Fruit fly (Drosophila melanogaster) whole organism, embryonic: Measurements from ENCODE around the gene prt.
A peak's percentile ranks its signal among the peaks of the same experiment; 100 is the strongest.

Source experiments
- BEAF-32 ChIP-seq: fragments of 200-800 bp; sonication (Bioruptor generic); optimal IDR thresholded peaks from 3 replicates; lab custom pipeline; 2017; ENCODE audit warnings: missing biosample characterization, missing genetic modification characterization, mild to moderate bottlenecking, moderate library complexity, missing genetic modification reagents
- CG10654 ChIP-seq: fragments of 200-800 bp; sonication (Bioruptor generic); optimal IDR thresholded peaks from 2 replicates; lab custom pipeline; 2016; ENCODE audit warnings: missing biosample characterization, missing genetic modification characterization
- CG11398 ChIP-seq: fragments of 200-800 bp; sonication (Bioruptor generic); optimal IDR thresholded peaks from 2 replicates; lab custom pipeline; 2016; ENCODE audit warnings: missing biosample characterization, missing genetic modification characterization
- CG12769 ChIP-seq: fragments of 200-800 bp; sonication (Bioruptor generic); optimal IDR thresholded peaks from 2 replicates; lab custom pipeline; 2019; ENCODE audit warnings: missing biosample characterization, mild to moderate bottlenecking, missing genetic modification characterization, moderate library complexity
- CG15269 ChIP-seq: fragments of 200-800 bp; sonication (Bioruptor generic); optimal IDR thresholded peaks from 2 replicates; lab custom pipeline; 2018; ENCODE audit warnings: missing biosample characterization, mild to moderate bottlenecking, missing genetic modification characterization, moderate library complexity
- CG15696 ChIP-seq: fragments of 200-800 bp; sonication (Bioruptor generic); optimal IDR thresholded peaks from 2 replicates; lab custom pipeline; 2019; ENCODE audit warnings: missing biosample characterization, mild to moderate bottlenecking, missing genetic modification characterization, moderate library complexity
- CG1603 ChIP-seq: fragments of 200-800 bp; sonication (Bioruptor generic); optimal IDR thresholded peaks from 2 replicates; lab custom pipeline; 2019; ENCODE audit warnings: missing biosample characterization, mild to moderate bottlenecking, missing genetic modification characterization, moderate library complexity
- CG16815 ChIP-seq: fragments of 200-800 bp; sonication (Bioruptor generic); optimal IDR thresholded peaks from 3 replicates; lab custom pipeline; 2017; ENCODE audit warnings: missing biosample characterization, mild to moderate bottlenecking, missing genetic modification characterization
- CG30403 ChIP-seq: fragments of 200-800 bp; sonication (Bioruptor generic); optimal IDR thresholded peaks from 3 replicates; lab custom pipeline; 2016; ENCODE audit warnings: missing biosample characterization, missing genetic modification characterization
- CG30431 ChIP-seq: fragments of 200-800 bp; sonication (Bioruptor generic); optimal IDR thresholded peaks from 2 replicates; lab custom pipeline; 2017; ENCODE audit warnings: missing biosample characterization, missing genetic modification characterization
- CG31441 ChIP-seq: fragments of 200-800 bp; sonication (Bioruptor generic); IDR thresholded peaks from 2 replicates; pipeline ENCODE4 v1.3.6; 2022; ENCODE audit warnings: missing biosample characterization, missing genetic modification characterization
- CG32767 ChIP-seq: fragments of 200-800 bp; sonication (Bioruptor generic); IDR thresholded peaks from 2 replicates; pipeline ENCODE4 v1.3.6; 2022; ENCODE audit warnings: missing biosample characterization, missing genetic modification characterization
- CG4730 ChIP-seq: fragments of 200-800 bp; sonication (Bioruptor generic); IDR thresholded peaks from 2 replicates; pipeline ENCODE4 v1.3.6; 2022; ENCODE audit warnings: missing biosample characterization, missing genetic modification characterization
- CG6654 ChIP-seq: fragments of 200-800 bp; sonication (Bioruptor generic); optimal IDR thresholded peaks from 2 replicates; lab custom pipeline; 2017; ENCODE audit warnings: missing biosample characterization, mild to moderate bottlenecking, missing genetic modification characterization
- CG6683 ChIP-seq: fragments of 200-800 bp; sonication (Bioruptor generic); optimal IDR thresholded peaks from 2 replicates; lab custom pipeline; 2017; ENCODE audit warnings: missing biosample characterization, mild to moderate bottlenecking, missing genetic modification characterization, missing genetic modification reagents
- CG8765 ChIP-seq: fragments of 200-800 bp; sonication (Bioruptor generic); IDR thresholded peaks from 2 replicates; pipeline ENCODE4 v1.3.6; 2022; ENCODE audit warnings: missing biosample characterization, missing genetic modification characterization
- CG9215 ChIP-seq: fragments of 200-800 bp; sonication (Bioruptor generic); IDR thresholded peaks from 2 replicates; pipeline ENCODE4 v1.3.6; 2022; ENCODE audit warnings: missing biosample characterization, missing genetic modification characterization
- D19A ChIP-seq: fragments of 200-800 bp; optimal IDR thresholded peaks from 3 replicates; lab custom pipeline; 2019; ENCODE audit warnings: missing biosample characterization, mild to moderate bottlenecking, missing genetic modification characterization, moderate library complexity
- Dip3 ChIP-seq: fragments of 200-800 bp; sonication (Bioruptor generic); optimal IDR thresholded peaks from 3 replicates; lab custom pipeline; 2016; ENCODE audit warnings: missing biosample characterization, missing genetic modification characterization
- Hr51 ChIP-seq, 2 experiments: fragments of 200-800 bp; sonication (Bioruptor generic); optimal IDR thresholded peaks; 2 replicates in 1 of 2; 3 replicates in 1 of 2; lab custom pipeline; 2016 to 2018; ENCODE audit warnings: missing biosample characterization in 2 of 2, missing genetic modification characterization in 2 of 2, mild to moderate bottlenecking in 1 of 2, moderate library complexity in 1 of 2
- Hsf ChIP-seq: fragments of 200-800 bp; sonication (Bioruptor generic); optimal IDR thresholded peaks from 3 replicates; lab custom pipeline; 2016; ENCODE audit warnings: missing biosample characterization, missing genetic modification characterization
- Lim3 ChIP-seq: fragments of 200-800 bp; sonication (Bioruptor generic); IDR thresholded peaks from 2 replicates; pipeline ENCODE4 v1.3.6; 2022; ENCODE audit warnings: missing biosample characterization, missing genetic modification characterization
- Neu2 ChIP-seq: fragments of 200-800 bp; sonication (Bioruptor generic); optimal IDR thresholded peaks from 3 replicates; lab custom pipeline; 2016; ENCODE audit warnings: missing biosample characterization, missing genetic modification characterization, borderline replicate concordance
- Pdp1 ChIP-seq, 2 experiments: fragments of 200-800 bp; sonication (Bioruptor generic); optimal IDR thresholded peaks; 3 replicates each; lab custom pipeline; 2016; ENCODE audit warnings: missing biosample characterization in 2 of 2, missing genetic modification characterization in 2 of 2, mild to moderate bottlenecking in 1 of 2, moderate library complexity in 1 of 2
- Ravus ChIP-seq: fragments of 200-800 bp; sonication (Bioruptor generic); IDR thresholded peaks from 2 replicates; pipeline ENCODE4 v1.3.6; 2022; ENCODE audit warnings: missing biosample characterization, missing genetic modification characterization
- Six4 ChIP-seq: fragments of 200-800 bp; sonication (Bioruptor generic); optimal IDR thresholded peaks from 2 replicates; lab custom pipeline; 2016; ENCODE audit warnings: missing biosample characterization, missing genetic modification characterization
- Ssrp ChIP-seq: fragments of 200-800 bp; sonication (Bioruptor generic); optimal IDR thresholded peaks from 2 replicates; lab custom pipeline; 2018; ENCODE audit warnings: missing biosample characterization, mild to moderate bottlenecking, missing genetic modification characterization, moderate library complexity
- Trl ChIP-seq, 3 experiments: fragments of >200 bp in 2 of 3; fragments of 200-800 bp in 1 of 3; sonication (Bioruptor generic) in 1 of 3; optimal IDR thresholded peaks; 2 replicates in 1 of 3; 3 replicates in 2 of 3; lab custom pipeline; 2016 to 2017; ENCODE audit warnings: missing biosample characterization in 1 of 3, missing genetic modification characterization in 1 of 3
- Xbp1 ChIP-seq: fragments of 200-800 bp; sonication (Bioruptor generic); optimal IDR thresholded peaks from 3 replicates; lab custom pipeline; 2016; ENCODE audit warnings: missing biosample characterization, mild to moderate bottlenecking, missing genetic modification characterization
- ase ChIP-seq: fragments of 200-800 bp; sonication (Bioruptor generic); IDR thresholded peaks from 3 replicates; pipeline ENCODE4 v1.3.6; 2022; ENCODE audit warnings: missing biosample characterization, missing genetic modification characterization
- bab2 ChIP-seq: fragments of 200-800 bp; sonication (Bioruptor generic); optimal IDR thresholded peaks from 2 replicates; lab custom pipeline; 2016; ENCODE audit warnings: missing biosample characterization, missing genetic modification characterization
- disco-r ChIP-seq: fragments of 200-800 bp; sonication (Bioruptor generic); optimal IDR thresholded peaks from 2 replicates; lab custom pipeline; 2016; ENCODE audit warnings: missing biosample characterization, missing genetic modification characterization
- exex ChIP-seq: fragments of 200-800 bp; sonication (Bioruptor generic); optimal IDR thresholded peaks from 4 replicates; lab custom pipeline; 2018; ENCODE audit warnings: missing biosample characterization, mild to moderate bottlenecking, missing genetic modification characterization, moderate library complexity
- fd102C ChIP-seq: fragments of 200-800 bp; sonication (Bioruptor generic); optimal IDR thresholded peaks from 2 replicates; lab custom pipeline; 2018; ENCODE audit warnings: missing biosample characterization, mild to moderate bottlenecking, missing genetic modification characterization, moderate library complexity
- gce ChIP-seq: fragments of 200-800 bp; sonication (Bioruptor generic); IDR thresholded peaks from 3 replicates; pipeline ENCODE4 v1.3.6; 2022; ENCODE audit warnings: missing biosample characterization, missing genetic modification characterization
- gcm ChIP-seq: fragments of 200-800 bp; sonication (Bioruptor generic); optimal IDR thresholded peaks from 2 replicates; lab custom pipeline; 2019; ENCODE audit warnings: missing biosample characterization, mild to moderate bottlenecking, missing genetic modification characterization, moderate library complexity
- gcm2 ChIP-seq: fragments of 200-800 bp; sonication (Bioruptor generic); optimal IDR thresholded peaks from 2 replicates; lab custom pipeline; 2016; ENCODE audit warnings: missing biosample characterization, missing genetic modification characterization
- grau ChIP-seq: fragments of 200-800 bp; optimal IDR thresholded peaks from 3 replicates; lab custom pipeline; 2019; ENCODE audit warnings: missing biosample characterization, mild to moderate bottlenecking, missing genetic modification characterization, moderate library complexity
- ken ChIP-seq: fragments of 200-800 bp; sonication (Bioruptor generic); IDR thresholded peaks from 3 replicates; pipeline ENCODE4 v1.3.6; 2022; ENCODE audit warnings: missing biosample characterization, missing genetic modification characterization
- lmd ChIP-seq: fragments of 200-800 bp; sonication (Bioruptor generic); IDR thresholded peaks from 2 replicates; pipeline ENCODE4 v1.3.6; 2022; ENCODE audit warnings: missing biosample characterization, missing genetic modification characterization
- nerfin-2 ChIP-seq: fragments of 200-800 bp; sonication (Bioruptor generic); IDR thresholded peaks from 2 replicates; pipeline ENCODE4 v1.3.6; 2022; ENCODE audit warnings: missing biosample characterization, missing genetic modification characterization; ENCODE audit not compliant: partially characterized antibody
- onecut ChIP-seq: fragments of 200-800 bp; sonication (Bioruptor generic); IDR thresholded peaks from 2 replicates; pipeline ENCODE4 v1.3.6; 2022; ENCODE audit warnings: missing biosample characterization, missing genetic modification characterization
- repo ChIP-seq: fragments of 200-800 bp; sonication (Bioruptor generic); optimal IDR thresholded peaks from 2 replicates; lab custom pipeline; 2016; ENCODE audit warnings: missing biosample characterization, missing genetic modification characterization
- sens-2 ChIP-seq: fragments of 200-800 bp; sonication (Bioruptor generic); IDR thresholded peaks from 2 replicates; pipeline ENCODE4 v1.3.6; 2022; ENCODE audit warnings: missing biosample characterization, missing genetic modification characterization
- sisA ChIP-seq: fragments of 200-800 bp; sonication (Bioruptor generic); IDR thresholded peaks from 2 replicates; pipeline ENCODE4 v1.3.6; 2022; ENCODE audit warnings: missing biosample characterization, missing genetic modification characterization
- slp2 ChIP-seq: fragments of 200-800 bp; sonication (Bioruptor generic); optimal IDR thresholded peaks from 2 replicates; lab custom pipeline; 2016; ENCODE audit warnings: missing biosample characterization, missing genetic modification characterization
- sug ChIP-seq: fragments of 200-800 bp; optimal IDR thresholded peaks from 2 replicates; lab custom pipeline; 2019; ENCODE audit warnings: missing biosample characterization, mild to moderate bottlenecking, missing genetic modification characterization, moderate library complexity
- zen2 ChIP-seq: fragments of 200-800 bp; sonication (Bioruptor generic); IDR thresholded peaks from 3 replicates; pipeline ENCODE4 v1.3.6; 2022; ENCODE audit warnings: missing biosample characterization, missing genetic modification characterization; ENCODE audit not compliant: partially characterized antibody
- zf30C ChIP-seq: fragments of 200-800 bp; sonication (Bioruptor generic); optimal IDR thresholded peaks from 3 replicates; lab custom pipeline; 2018; ENCODE audit warnings: missing biosample characterization, mild to moderate bottlenecking, missing genetic modification characterization

The prt gene

DNA sequence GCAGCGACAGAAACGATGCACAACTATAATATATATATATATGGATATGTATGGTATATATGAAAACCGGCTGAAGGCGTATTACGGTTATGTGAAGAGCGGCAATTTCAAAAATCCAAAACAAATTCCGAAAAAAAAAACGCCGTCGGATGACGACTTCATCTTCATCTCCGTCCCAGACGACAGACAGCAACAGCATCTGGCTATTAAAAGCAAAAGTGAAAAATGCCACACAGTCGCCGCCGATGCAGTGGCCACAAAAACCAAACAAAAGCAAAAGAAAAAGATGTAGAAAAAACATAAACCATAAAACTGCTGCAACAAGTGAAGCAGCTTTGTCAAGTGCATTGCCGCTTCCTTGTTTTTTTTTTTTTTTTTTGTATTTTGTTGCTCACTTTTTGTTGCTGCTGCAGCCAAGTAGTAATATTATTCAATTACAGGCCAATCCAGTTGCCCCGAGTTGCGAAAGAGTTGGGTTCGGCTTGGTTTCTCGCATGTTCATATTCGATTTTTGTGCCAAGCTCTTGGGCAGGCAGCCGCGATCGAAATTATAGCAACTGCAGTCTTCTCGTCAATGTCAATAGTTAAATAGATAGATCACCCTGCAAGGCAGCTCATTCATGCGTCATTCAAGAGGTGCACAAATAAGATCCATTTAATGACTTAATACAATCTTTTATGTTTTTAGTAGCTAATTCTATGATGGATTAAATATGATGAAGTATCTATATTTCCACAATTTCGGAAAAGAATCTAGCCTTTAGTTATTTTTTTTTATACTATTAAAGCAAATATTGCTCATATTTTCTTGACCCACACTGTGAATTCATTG, 36.0 kb upstream of the prt start (continued):
- peak; percentile 31 for TF ChIP-seq CG15269 (tag; lab: Kevin White, UChicago)
- TF ChIP-seq Xbp1 (GFP tag; lab: Kevin White, UChicago) = no peak
- TF ChIP-seq CG4730 (GFP tag; lab: Robert Waterston, UW) = no peak
- TF ChIP-seq sens-2 = no peak
- TF ChIP-seq CG15696 (tag; lab: Kevin White, UChicago) = no peak
- TF ChIP-seq Lim3 (GFP tag; lab: Robert Waterston, UW) = no peak
- no peak for TF ChIP-seq CG10654 (GFP tag; lab: Kevin White, UChicago)
- TF ChIP-seq Ravus (GFP tag; lab: Robert Waterston, UW) = no peak
- no peak for TF ChIP-seq Dip3 (GFP tag; lab: Kevin White, UChicago)
- peak; percentile 15 for TF ChIP-seq CG30403
- TF ChIP-seq CG6683 (GFP tag; lab: Kevin White, UChicago) = no peak
- no peak for TF ChIP-seq CG6654 (GFP tag; lab: Kevin White, UChicago)
- TF ChIP-seq CG8765 = no peak
- TF ChIP-seq CG31441 = 0 out of 2 replicates have a peak, but pooled peaks have one; percentile 24
- no peak for TF ChIP-seq Six4 (GFP tag; lab: Kevin White, UChicago)
- TF ChIP-seq CG30431 (GFP tag; lab: Kevin White, UChicago) = no peak
- TF ChIP-seq Ssrp (tag; lab: Kevin White, UChicago) = peak; percentile 30
- peak in 1 of 2 experiments; percentile 11 for TF ChIP-seq Pdp1 (GFP tag; optimal IDR thresholded peaks at IDR 0.05; lab: Kevin White, UChicago)
- TF ChIP-seq nerfin-2 (GFP tag; lab: Robert Waterston, UW) = no peak
- TF ChIP-seq fd102C = no peak
- no peak for TF ChIP-seq zf30C
- TF ChIP-seq ase (GFP tag; lab: Robert Waterston, UW) = no peak
- no peak for TF ChIP-seq sug (tag; lab: Kevin White, UChicago)
- TF ChIP-seq onecut (GFP tag; lab: Robert Waterston, UW) = no peak
- TF ChIP-seq Hr51 (GFP tag; optimal IDR thresholded peaks at IDR 0.05; lab: Kevin White, UChicago) = peak in 1 of 2 experiments; percentile 48
- TF ChIP-seq ken (GFP tag; lab: Robert Waterston, UW) = no peak
- TF ChIP-seq Hsf (GFP tag; lab: Kevin White, UChicago) = peak; percentile 24
- TF ChIP-seq disco-r (GFP tag; lab: Kevin White, UChicago) = no peak
- TF ChIP-seq CG1603 (tag; lab: Kevin White, UChicago) = no peak
- no peak for TF ChIP-seq CG9215 (GFP tag; lab: Robert Waterston, UW)
- no peak for TF ChIP-seq grau (tag; lab: Kevin White, UChicago)
- TF ChIP-seq lmd (GFP tag; lab: Robert Waterston, UW) = no peak
- TF ChIP-seq Trl (optimal IDR thresholded peaks at IDR 0.05; lab: Kevin White, UChicago) = no peak
- TF ChIP-seq Trl (GFP tag; optimal IDR thresholded peaks at IDR 0.05; lab: Kevin White, UChicago) = no peak
- no peak for TF ChIP-seq gcm
- no peak for TF ChIP-seq gce (GFP tag; lab: Robert Waterston, UW)
- TF ChIP-seq CG16815 (GFP tag; lab: Kevin White, UChicago) = no peak
- no peak for TF ChIP-seq repo (GFP tag; lab: Kevin White, UChicago)
- TF ChIP-seq CG11398 (GFP tag; lab: Kevin White, UChicago) = no peak
- TF ChIP-seq gcm2 = no peak
- TF ChIP-seq CG12769 = no peak
- no peak for TF ChIP-seq D19A (tag; lab: Kevin White, UChicago)
- TF ChIP-seq slp2 (GFP tag; lab: Kevin White, UChicago) = no peak
- TF ChIP-seq zen2 (GFP tag; lab: Robert Waterston, UW) = no peak
- TF ChIP-seq exex = no peak
- TF ChIP-seq BEAF-32 (GFP tag; lab: Kevin White, UChicago) = no peak
- TF ChIP-seq Neu2 (GFP tag; lab: Kevin White, UChicago) = no peak
- no peak for TF ChIP-seq CG32767 (GFP tag; lab: Robert Waterston, UW)
- no peak for TF ChIP-seq bab2 (GFP tag; lab: Kevin White, UChicago)
- no peak for TF ChIP-seq sisA (GFP tag; lab: Robert Waterston, UW)
